Fruit fly (Drosophila melanogaster) Kc167 (cell line): ENCODE measurements around the gene bon.

ENCODE experiments used
- h ChIP-seq: fragments of >200 bp; optimal IDR thresholded peaks from 3 replicates; lab custom pipeline; 2018; ENCODE audit warnings: missing external identifiers
- insv ChIP-seq: fragments of >200 bp; optimal IDR thresholded peaks from 3 replicates; lab custom pipeline; 2018; ENCODE audit warnings: missing external identifiers
- psq ChIP-seq: fragments of >200 bp; optimal IDR thresholded peaks from 2 replicates; lab custom pipeline; 2017; ENCODE audit warnings: missing external identifiers

DNA sequence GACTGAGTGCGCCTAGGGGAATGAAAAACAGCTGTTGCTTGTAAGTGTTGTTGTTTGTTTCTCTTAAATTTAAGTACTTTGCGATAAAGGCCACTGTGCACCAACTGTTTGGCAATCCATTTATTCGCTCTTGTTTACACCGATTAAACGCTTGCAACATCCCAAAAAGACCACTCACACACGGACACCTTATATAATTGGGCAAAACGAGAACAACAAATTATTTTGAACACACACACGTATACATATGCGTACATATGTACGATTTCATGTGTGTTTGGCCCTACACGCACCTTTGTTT, 35.9 kb upstream of the bon start:
- no peak for TF ChIP-seq insv
- TF ChIP-seq psq = no peak
- no peak for TF ChIP-seq h
